Fruit fly (Drosophila melanogaster): ENCODE results near the gene CG9525.

The CG9525 gene

dm6 chr2L:8958046-8958497 lies 4.1 kb downstream of the CG9525 start (continued):
- TF ChIP-seq CG6175 (GFP tag; IDR thresholded peaks at IDR 0.05): peak; percentile 94
- TF ChIP-seq CG17802 (tag; optimal IDR thresholded peaks at IDR 0.05): peak; percentile 72
- peak; percentile 44 for TF ChIP-seq Hey (tag; optimal IDR thresholded peaks at IDR 0.05)
- peak; percentile 98 for TF ChIP-seq Aef1 (GFP tag; IDR thresholded peaks at IDR 0.05)
- TF ChIP-seq tx (GFP tag; optimal IDR thresholded peaks at IDR 0.05): peak; percentile 92
- TF ChIP-seq CG10565 (GFP tag; optimal IDR thresholded peaks at IDR 0.05): peak; percentile 34
- peak; percentile 81 for TF ChIP-seq Hmx (GFP tag; optimal IDR thresholded peaks at IDR 0.05)
- TF ChIP-seq Kr (GFP tag; optimal IDR thresholded peaks at IDR 0.05): peak; percentile 57
- peak; percentile 94 for TF ChIP-seq Bteb2 (GFP tag; optimal IDR thresholded peaks at IDR 0.05)
- peak; percentile 98 for TF ChIP-seq CG10366 (GFP tag; IDR thresholded peaks at IDR 0.05)
- peak; percentile 67 for TF ChIP-seq CG30020 (tag; optimal IDR thresholded peaks at IDR 0.05)
- peak; percentile 85 for TF ChIP-seq CG3065 (GFP tag; optimal IDR thresholded peaks at IDR 0.05)
- TF ChIP-seq CG11085 (GFP tag; IDR thresholded peaks at IDR 0.05): peak; percentile 93
- peak; percentile 92 for TF ChIP-seq pho (GFP tag; optimal IDR thresholded peaks at IDR 0.05)
- peak; percentile 99 for TF ChIP-seq HLH3B (GFP tag; IDR thresholded peaks at IDR 0.05)
- peak; percentile 68 for TF ChIP-seq CG34376 (GFP tag; optimal IDR thresholded peaks at IDR 0.05)
- peak; percentile 98 for TF ChIP-seq CG2712 (tag; optimal IDR thresholded peaks at IDR 0.05)
- TF ChIP-seq Atf6 (GFP tag; IDR thresholded peaks at IDR 0.05): peak; percentile 98
- peak; percentile 99 for TF ChIP-seq CG13123 (GFP tag; optimal IDR thresholded peaks at IDR 0.05)
- TF ChIP-seq danr (GFP tag; IDR thresholded peaks at IDR 0.05): peak; percentile 93
- peak; percentile 82 for TF ChIP-seq CG30431 (GFP tag; optimal IDR thresholded peaks at IDR 0.05)
- TF ChIP-seq CG7786 (GFP tag; optimal IDR thresholded peaks at IDR 0.05): peak; percentile 89
- TF ChIP-seq ap (GFP tag; IDR thresholded peaks at IDR 0.05): peak; percentile 97
- TF ChIP-seq crc (GFP tag; optimal IDR thresholded peaks at IDR 0.05): peak; percentile 93
- TF ChIP-seq gcm2 (GFP tag; optimal IDR thresholded peaks at IDR 0.05): peak; percentile 96
- peak; percentile 94 for TF ChIP-seq CG14710 (tag; optimal IDR thresholded peaks at IDR 0.05)
- TF ChIP-seq Sox100B (GFP tag; optimal IDR thresholded peaks at IDR 0.05): peak; percentile 88
- TF ChIP-seq mam (GFP tag; optimal IDR thresholded peaks at IDR 0.05): peak; percentile 96
- TF ChIP-seq CG1024 (GFP tag; IDR thresholded peaks at IDR 0.05): peak; percentile 94
- TF ChIP-seq CG31224 (GFP tag; IDR thresholded peaks at IDR 0.05): peak; percentile 91
- TF ChIP-seq croc (GFP tag; conservative IDR thresholded peaks at IDR 0.05): peak; percentile 96
- TF ChIP-seq fd102C (GFP tag; optimal IDR thresholded peaks at IDR 0.05): peak; percentile 93
- peak; percentile 80 for TF ChIP-seq CG31441 (GFP tag; IDR thresholded peaks at IDR 0.05)
- TF ChIP-seq E2f1 (GFP tag; IDR thresholded peaks at IDR 0.05): peak; percentile 98
- TF ChIP-seq CG18764 (GFP tag; optimal IDR thresholded peaks at IDR 0.05): peak; percentile 88
- TF ChIP-seq da (GFP tag; optimal IDR thresholded peaks at IDR 0.05): peak; percentile 66
- TF ChIP-seq CG9437 (GFP tag; optimal IDR thresholded peaks at IDR 0.05): peak; percentile 78
- no peak for TF ChIP-seq inv (GFP tag; IDR thresholded peaks at IDR 0.05; ENCODE audit: partially characterized antibody)
- no peak for TF ChIP-seq knrl (GFP tag; IDR thresholded peaks at IDR 0.05; ENCODE audit: partially characterized antibody)
- TF ChIP-seq h (optimal IDR thresholded peaks at IDR 0.05): no peak
- peak; percentile 84 for TF ChIP-seq Mad (GFP tag; optimal IDR thresholded peaks at IDR 0.05)
- peak; percentile 97 for TF ChIP-seq CG11504 (tag; optimal IDR thresholded peaks at IDR 0.05)
- peak; percentile 91 for TF ChIP-seq toy (GFP tag; IDR thresholded peaks at IDR 0.05)
- peak; percentile 77 for TF ChIP-seq Deaf1 (tag; optimal IDR thresholded peaks at IDR 0.05)
- peak; percentile 85 for TF ChIP-seq crol (GFP tag; IDR thresholded peaks at IDR 0.05)
- peak; percentile 82 for TF ChIP-seq Max (GFP tag; optimal IDR thresholded peaks at IDR 0.05)
- TF ChIP-seq gt (GFP tag; IDR thresholded peaks at IDR 0.05): peak; percentile 87
- TF ChIP-seq HmgZ (tag; optimal IDR thresholded peaks at IDR 0.05): peak; percentile 91
- TF ChIP-seq CG10209 (GFP tag; optimal IDR thresholded peaks at IDR 0.05): peak; percentile 95
- peak; percentile 98 for TF ChIP-seq Dbx (GFP tag; IDR thresholded peaks at IDR 0.05)
- no peak for TF ChIP-seq Lpt (GFP tag; optimal IDR thresholded peaks at IDR 0.05)
- peak; percentile 72 for TF ChIP-seq sug (tag; optimal IDR thresholded peaks at IDR 0.05)
- TF ChIP-seq jigr1 (GFP tag; IDR thresholded peaks at IDR 0.05): peak; percentile 94

All from whole organism, embryonic.